Worm (Caenorhabditis elegans) whole organism, midembryonic: ENCODE results near the gene C03B1.13.

ENCODE experiments used
- T22C8.4 ChIP-seq: fragments of 200-800 bp; sonication (Bioruptor generic); IDR thresholded peaks from 2 replicates; pipeline ENCODE4 v1.3.6; 2022; ENCODE audit warnings: missing genetic modification characterization, missing compliant biosample characterization
- cog-1 ChIP-seq: sonication (generic microtip); optimal IDR thresholded peaks from 2 replicates; lab custom pipeline; 2016; ENCODE audit warnings: missing genetic modification characterization, missing compliant biosample characterization
- flt-1 ChIP-seq: fragments of 200-800 bp; sonication (Bioruptor generic); IDR thresholded peaks from 2 replicates; pipeline ENCODE4 v1.3.6; 2022; ENCODE audit warnings: missing genetic modification characterization, missing compliant biosample characterization
- klf-2 ChIP-seq: fragments of 200-800 bp; sonication (Bioruptor generic); conservative IDR thresholded peaks from 2 replicates; pipeline ENCODE4 v1.3.6; 2022; ENCODE audit warnings: missing genetic modification reagents, missing genetic modification characterization, missing compliant biosample characterization
- med-1 ChIP-seq: sonication (generic microtip); optimal IDR thresholded peaks from 2 replicates; lab custom pipeline; 2017; ENCODE audit warnings: missing genetic modification characterization, mild to moderate bottlenecking, missing compliant biosample characterization, antibody characterized with exemption, missing genetic modification reagents; ENCODE audit not compliant: insufficient read depth
- ref-1 ChIP-seq: fragments of 200-800 bp; sonication (Bioruptor generic); conservative IDR thresholded peaks from 2 replicates; pipeline ENCODE4 v1.3.6; 2022; ENCODE audit warnings: missing genetic modification reagents, missing genetic modification characterization, missing compliant biosample characterization
- tab-1 ChIP-seq: fragments of 200-800 bp; sonication (Bioruptor generic); IDR thresholded peaks from 2 replicates; pipeline ENCODE4 v1.3.6; 2022; ENCODE audit warnings: missing genetic modification characterization, missing compliant biosample characterization
- ztf-23 ChIP-seq: fragments of 200-800 bp; sonication (Bioruptor generic); IDR thresholded peaks from 2 replicates; pipeline ENCODE4 v1.3.6; 2022; ENCODE audit warnings: missing genetic modification reagents, missing genetic modification characterization, missing compliant biosample characterization
- ztf-29 ChIP-seq: fragments of 200-800 bp; sonication (Bioruptor generic); IDR thresholded peaks from 2 replicates; pipeline ENCODE4 v1.3.6; 2022; ENCODE audit warnings: missing genetic modification reagents, missing genetic modification characterization, missing compliant biosample characterization

C03B1.13 gene

ce11 chrX:6365715-6366114 is 27.9 kb upstream of the C03B1.13 start, which contains the start of gene C03B1.3:
C03B1.3 (plus strand) TSS chrX:6366015.
- TF ChIP-seq flt-1 (GFP tag; lab: Robert Waterston, UW) (no peak), ref-1 (GFP tag; lab: Robert Waterston, UW) (no peak), klf-2 (GFP tag; lab: Robert Waterston, UW) (no peak), ztf-23 (GFP tag; lab: Robert Waterston, UW) (no peak), T22C8.4 (GFP tag; lab: Robert Waterston, UW) (no peak), med-1 (no peak), cog-1 (tag; lab: Kevin White, UChicago) (no peak), tab-1 (no peak), ztf-29 (GFP tag; lab: Robert Waterston, UW) (no peak)

- no peak for TF ChIP-seq T22C8.4 (GFP tag; lab: Robert Waterston, UW)
- no peak for TF ChIP-seq ztf-29 (GFP tag; lab: Robert Waterston, UW)
- TF ChIP-seq med-1 = no peak
- TF ChIP-seq klf-2 (GFP tag; lab: Robert Waterston, UW) = no peak
- no peak for TF ChIP-seq ref-1 (GFP tag; lab: Robert Waterston, UW)
Measured at ce11 chrX:6364196-6364595, 26.3 kb upstream of the C03B1.13 start, which contains the start of gene C03B1.4. C03B1.4 (plus strand) TSS chrX:6364496.

ce11 chrX:6360658-6361057 is 22.8 kb upstream of the C03B1.13 start, which contains the start of gene C03B1.14:
C03B1.14 (minus strand) TSS chrX:6360758.
- no peak for TF ChIP-seq klf-2 (GFP tag; lab: Robert Waterston, UW)
- TF ChIP-seq ztf-29 (GFP tag; lab: Robert Waterston, UW) = no peak
- no peak for TF ChIP-seq ztf-23 (GFP tag; lab: Robert Waterston, UW)
- no peak for TF ChIP-seq ref-1 (GFP tag; lab: Robert Waterston, UW)
- TF ChIP-seq med-1 = no peak
- TF ChIP-seq cog-1 (tag; lab: Kevin White, UChicago) = no peak
- TF ChIP-seq flt-1 (GFP tag; lab: Robert Waterston, UW) = no peak

ce11 chrX:6360077-6360476 is 22.2 kb upstream of the C03B1.13 start:
- no peak for TF ChIP-seq klf-2 (GFP tag; lab: Robert Waterston, UW)
- TF ChIP-seq flt-1 (GFP tag; lab: Robert Waterston, UW) = no peak
- TF ChIP-seq cog-1 (tag; lab: Kevin White, UChicago) = no peak
- TF ChIP-seq ref-1 (GFP tag; lab: Robert Waterston, UW) = no peak
- TF ChIP-seq med-1 = no peak

- TF ChIP-seq cog-1 (tag; lab: Kevin White, UChicago) = no peak
Measured at ce11 chrX:6357772-6358171, 19.9 kb upstream of the C03B1.13 start, which contains the start of gene C03B1.10. C03B1.10 (minus strand) TSS chrX:6357872.

- TF ChIP-seq cog-1 (tag; lab: Kevin White, UChicago) = no peak
- TF ChIP-seq flt-1 (GFP tag; lab: Robert Waterston, UW) = no peak
- TF ChIP-seq ztf-23 (GFP tag; lab: Robert Waterston, UW) = no peak
- TF ChIP-seq tab-1 = no peak
Measured at ce11 chrX:6355030-6355635, 17.3 kb upstream of the C03B1.13 start, which contains the start of gene C03B1.5. C03B1.5 (plus strand) TSS chrX:6355585.

ce11 chrX:6353763-6354162 is 15.9 kb upstream of the C03B1.13 start:
- TF ChIP-seq med-1 = no peak
- TF ChIP-seq klf-2 (GFP tag; lab: Robert Waterston, UW) = no peak
- no peak for TF ChIP-seq cog-1 (tag; lab: Kevin White, UChicago)
- no peak for TF ChIP-seq ztf-23 (GFP tag; lab: Robert Waterston, UW)
- TF ChIP-seq T22C8.4 (GFP tag; lab: Robert Waterston, UW) = no peak
- TF ChIP-seq ztf-29 (GFP tag; lab: Robert Waterston, UW) = no peak
- no peak for TF ChIP-seq flt-1 (GFP tag; lab: Robert Waterston, UW)
- no peak for TF ChIP-seq ref-1 (GFP tag; lab: Robert Waterston, UW)
- no peak for TF ChIP-seq tab-1

ce11 chrX:6350016-6350415 is 12.2 kb upstream of the C03B1.13 start, which contains the start of gene C03B1.6:
C03B1.6 (plus strand) TSS chrX:6350316.
- no peak for TF ChIP-seq T22C8.4 (GFP tag; lab: Robert Waterston, UW)

- TF ChIP-seq med-1 (no peak), ztf-29 (GFP tag; lab: Robert Waterston, UW) (no peak), cog-1 (tag; lab: Kevin White, UChicago) (no peak), T22C8.4 (GFP tag; lab: Robert Waterston, UW) (no peak), tab-1 (no peak), ztf-23 (GFP tag; lab: Robert Waterston, UW) (no peak), flt-1 (GFP tag; lab: Robert Waterston, UW) (no peak), klf-2 (GFP tag; lab: Robert Waterston, UW) (no peak), ref-1 (GFP tag; lab: Robert Waterston, UW) (no peak)
Measured at ce11 chrX:6347013-6347412, 9.2 kb upstream of the C03B1.13 start, which contains the start of gene C03B1.9. C03B1.9 (minus strand) TSS chrX:6347113.

- no peak for TF ChIP-seq T22C8.4 (GFP tag; lab: Robert Waterston, UW)
- TF ChIP-seq tab-1 = no peak
- no peak for TF ChIP-seq flt-1 (GFP tag; lab: Robert Waterston, UW)
- TF ChIP-seq klf-2 (GFP tag; lab: Robert Waterston, UW) = no peak
- TF ChIP-seq ref-1 (GFP tag; lab: Robert Waterston, UW) = no peak
- no peak for TF ChIP-seq cog-1 (tag; lab: Kevin White, UChicago)
- no peak for TF ChIP-seq ztf-29 (GFP tag; lab: Robert Waterston, UW)
- TF ChIP-seq med-1 = no peak
- TF ChIP-seq ztf-23 (GFP tag; lab: Robert Waterston, UW) = no peak
Measured at ce11 chrX:6345785-6346184, 7.9 kb upstream of the C03B1.13 start.
